Worm (Caenorhabditis elegans): ENCODE measurements around the gene C18F10.7.

Gene C18F10.7

DNA sequence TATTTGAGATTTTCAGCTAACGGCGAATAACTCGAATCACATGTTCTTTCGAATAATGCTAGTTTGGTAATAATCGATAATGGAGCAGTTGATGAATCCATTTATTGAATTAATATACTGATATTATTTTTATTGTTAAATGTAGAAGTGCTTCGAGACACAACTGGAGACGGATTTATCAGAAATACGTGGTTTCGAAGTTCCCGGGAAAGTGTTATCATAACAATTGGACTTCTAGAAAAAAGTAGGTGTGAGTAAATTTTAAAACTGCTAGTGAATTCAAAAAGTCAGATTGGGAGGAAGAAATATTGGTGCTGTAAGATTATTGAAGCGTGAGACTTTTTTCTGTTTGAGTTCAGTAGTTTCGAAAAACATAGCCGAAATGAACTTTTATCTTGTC lies 18.0 kb downstream of the C18F10.7 start, which contains the start of gene srg-2:
Gene srg-2 (minus strand): TSS at position 101 of the 400 bp plus-strand sequence.
- TF ChIP-seq egl-27 (tag; optimal IDR thresholded peaks at IDR 0.05) (no peak), lin-29 (GFP tag; IDR thresholded peaks at IDR 0.05) (no peak), lin-15B (tag; optimal IDR thresholded peaks at IDR 0.05) (no peak), mxl-3 (GFP tag; optimal IDR thresholded peaks at IDR 0.05) (no peak), lin-13 (GFP tag; optimal IDR thresholded peaks at IDR 0.05) (no peak), ztf-11 (tag; optimal IDR thresholded peaks at IDR 0.05) (no peak), lin-39 (tag; optimal IDR thresholded peaks at IDR 0.05) (no peak), jun-1 (tag; optimal IDR thresholded peaks at IDR 0.05) (no peak), ces-1 (GFP tag; optimal IDR thresholded peaks at IDR 0.05) (no peak), nhr-48 (tag; optimal IDR thresholded peaks at IDR 0.05) (no peak), T26A8.4 (GFP tag; IDR thresholded peaks at IDR 0.05) (no peak)

DNA sequence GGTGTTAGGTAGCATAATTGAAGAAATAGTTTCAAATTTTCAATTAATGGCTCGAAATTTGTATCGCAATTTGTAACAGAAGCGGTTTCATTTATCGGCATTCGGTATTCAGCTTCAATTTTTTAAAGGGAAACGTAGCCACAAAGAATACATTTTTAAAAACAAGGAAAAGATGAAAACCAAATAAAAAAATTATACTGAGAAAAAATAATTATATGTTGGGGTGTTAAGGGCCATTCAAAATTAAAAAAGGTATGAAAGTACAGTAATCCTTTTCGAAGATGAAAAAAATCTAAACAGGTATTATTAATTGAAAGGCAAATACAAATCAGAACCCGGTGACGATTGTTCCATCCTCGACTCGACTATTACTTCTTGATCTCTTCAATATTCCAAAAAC lies 19.9 kb downstream of the C18F10.7 start, which contains the start of gene srg-1:
Gene srg-1 (minus strand): TSS at position 101 of the 400 bp plus-strand sequence.
- no peak for TF ChIP-seq ztf-11 (tag; optimal IDR thresholded peaks at IDR 0.05)
- TF ChIP-seq nhr-25 (tag; optimal IDR thresholded peaks at IDR 0.05; ENCODE audit: borderline replicate concordance, insufficient read depth): no peak
- TF ChIP-seq snpc-1.2 (GFP tag; IDR thresholded peaks at IDR 0.05): no peak
- no peak for TF ChIP-seq mxl-2 (GFP tag; conservative IDR thresholded peaks at IDR 0.05)
- no peak for TF ChIP-seq Y75B8A.6 (GFP tag; IDR thresholded peaks at IDR 0.05)
- no peak for TF ChIP-seq ceh-62 (tag; optimal IDR thresholded peaks at IDR 0.05)
- no peak for TF ChIP-seq lsy-2 (tag; optimal IDR thresholded peaks at IDR 0.05)
- no peak for TF ChIP-seq ceh-20 (GFP tag; IDR thresholded peaks at IDR 0.05)
- no peak for TF ChIP-seq ZK337.2 (GFP tag; IDR thresholded peaks at IDR 0.05)
- TF ChIP-seq nhr-237 (tag; optimal IDR thresholded peaks at IDR 0.05): no peak
- TF ChIP-seq aly-2 (tag; optimal IDR thresholded peaks at IDR 0.05): no peak
- no peak for TF ChIP-seq ctbp-1 (GFP tag; IDR thresholded peaks at IDR 0.05)
- no peak for TF ChIP-seq zfp-2 (tag; optimal IDR thresholded peaks at IDR 0.05)
- TF ChIP-seq Y105C5A.15 (GFP tag; IDR thresholded peaks at IDR 0.05): no peak
- TF ChIP-seq hif-1 (tag; optimal IDR thresholded peaks at IDR 0.05): no peak
- TF ChIP-seq vab-7 (GFP tag; IDR thresholded peaks at IDR 0.05): no peak

- no peak for TF ChIP-seq jun-1 (tag; optimal IDR thresholded peaks at IDR 0.05)
- no peak for TF ChIP-seq zag-1 (tag; optimal IDR thresholded peaks at IDR 0.05)
- TF ChIP-seq zip-11 (GFP tag; IDR thresholded peaks at IDR 0.05): no peak
- TF ChIP-seq madf-9 (GFP tag; conservative IDR thresholded peaks at IDR 0.05): no peak
- no peak for TF ChIP-seq lin-15B (tag; optimal IDR thresholded peaks at IDR 0.05)
- TF ChIP-seq dpl-1 (GFP tag; optimal IDR thresholded peaks at IDR 0.05): no peak
- TF ChIP-seq mxl-2 (GFP tag; conservative IDR thresholded peaks at IDR 0.05): no peak
- TF ChIP-seq Y105C5A.15 (GFP tag; IDR thresholded peaks at IDR 0.05): no peak
- TF ChIP-seq gei-8 (GFP tag; optimal IDR thresholded peaks at IDR 0.05): no peak
- TF ChIP-seq daf-12 (tag; optimal IDR thresholded peaks at IDR 0.05): no peak
- TF ChIP-seq ceh-32 (tag; optimal IDR thresholded peaks at IDR 0.05; ENCODE audit: poor library complexity): no peak
Measured at ce11 chrIII:6256675-6257074, 21.5 kb downstream of the C18F10.7 start, which contains the start of gene srg-9. Gene srg-9 (minus strand): TSS chrIII:6256775.

DNA sequence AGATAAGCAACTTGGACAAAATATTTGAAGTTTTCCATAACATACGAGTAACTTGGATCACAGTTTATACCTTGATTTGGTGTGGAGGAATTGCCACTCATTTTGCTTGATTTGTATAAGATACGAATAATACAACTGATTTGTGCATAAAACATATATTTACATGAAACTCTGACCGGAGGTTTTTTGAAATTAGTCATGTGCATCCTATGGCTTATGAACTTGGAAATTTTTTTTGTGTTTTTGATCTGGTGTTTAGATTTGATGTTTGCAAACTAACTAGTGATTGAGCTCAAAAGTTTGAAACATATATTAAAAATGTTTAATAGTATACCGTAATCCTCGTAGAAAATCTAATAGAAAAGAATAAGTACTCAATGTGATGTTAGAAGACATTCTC lies 23.4 kb downstream of the C18F10.7 start, which contains the start of gene srg-8:
Gene srg-8 (minus strand): TSS at position 101 of the 400 bp plus-strand sequence.
- TF ChIP-seq dmd-9 (GFP tag; IDR thresholded peaks at IDR 0.05): no peak

- TF ChIP-seq ztf-11 (tag; optimal IDR thresholded peaks at IDR 0.05) (no peak), snpc-4 (tag; optimal IDR thresholded peaks at IDR 0.05) (no peak), lin-39 (tag; optimal IDR thresholded peaks at IDR 0.05) (no peak), egl-27 (tag; optimal IDR thresholded peaks at IDR 0.05) (no peak), nhr-76 (tag; optimal IDR thresholded peaks at IDR 0.05) (no peak), ztf-7 (tag; optimal IDR thresholded peaks at IDR 0.05) (no peak), nhr-102 (tag; optimal IDR thresholded peaks at IDR 0.05) (no peak), lin-38 (GFP tag; IDR thresholded peaks at IDR 0.05) (no peak), T20F7.1 (GFP tag; optimal IDR thresholded peaks at IDR 0.05) (no peak), ces-1 (GFP tag; optimal IDR thresholded peaks at IDR 0.05) (no peak), pqm-1 (tag; optimal IDR thresholded peaks at IDR 0.05) (no peak), hif-1 (tag; optimal IDR thresholded peaks at IDR 0.05) (no peak), ceh-32 (tag; optimal IDR thresholded peaks at IDR 0.05; ENCODE audit: poor library complexity) (no peak), snpc-1.2 (GFP tag; IDR thresholded peaks at IDR 0.05) (no peak), Y48G9A.11 (GFP tag; IDR thresholded peaks at IDR 0.05) (no peak), duxl-1 (tag; optimal IDR thresholded peaks at IDR 0.05; ENCODE audit: poor library complexity) (no peak)
Measured at ce11 chrIII:6251511-6251910, 26.6 kb downstream of the C18F10.7 start, which contains the start of gene amdh-1. Gene amdh-1 (plus strand): TSS chrIII:6251811.

Measured in whole organism, L4 larva.